Worm (Caenorhabditis elegans): ENCODE data around the gene col-20.

- TF ChIP-seq unc-55 (GFP tag; optimal IDR thresholded peaks at IDR 0.05): no peak
- no peak for TF ChIP-seq pha-4 (tag; optimal IDR thresholded peaks at IDR 0.05)
- TF ChIP-seq F13H6.1 (tag; optimal IDR thresholded peaks at IDR 0.05): no peak
- TF ChIP-seq npax-4 (tag; optimal IDR thresholded peaks at IDR 0.05): no peak
- TF ChIP-seq ama-1 (optimal IDR thresholded peaks at IDR 0.05): no peak
- no peak for TF ChIP-seq unc-86 (tag; optimal IDR thresholded peaks at IDR 0.05)
- TF ChIP-seq tbx-2 (tag; optimal IDR thresholded peaks at IDR 0.05): no peak
- no peak for TF ChIP-seq tbx-7 (tag; optimal IDR thresholded peaks at IDR 0.05)
- TF ChIP-seq hlh-6 (tag; optimal IDR thresholded peaks at IDR 0.05): no peak
- no peak for TF ChIP-seq T23F11.4 (GFP tag; optimal IDR thresholded peaks at IDR 0.05)
- no peak for TF ChIP-seq ceh-22 (tag; optimal IDR thresholded peaks at IDR 0.05)
Measured at ce11 chrII:4857086-4857485, 13.5 kb downstream of the col-20 start.

Measured in whole organism, late embryonic.